Worm (Caenorhabditis elegans) whole organism, early embryonic: Measurements from ENCODE around the gene str-25.

ENCODE experiments used
- B0310.2 ChIP-seq: sonication (generic microtip); optimal IDR thresholded peaks from 2 replicates; lab custom pipeline; 2016; ENCODE audit warnings: mild to moderate bottlenecking, missing genetic modification characterization, missing compliant biosample characterization
- aly-1 ChIP-seq: sonication (generic microtip); optimal IDR thresholded peaks from 2 replicates; lab custom pipeline; 2016; ENCODE audit warnings: missing genetic modification characterization, missing compliant biosample characterization
- ama-1 ChIP-seq: fragments of 150-350 bp; optimal IDR thresholded peaks from 2 replicates; lab custom pipeline; 2014
- ceh-36 ChIP-seq: sonication (generic microtip); optimal IDR thresholded peaks from 2 replicates; lab custom pipeline; 2016; ENCODE audit warnings: missing genetic modification characterization, inconsistent platforms, missing compliant biosample characterization
- ets-7 ChIP-seq: sonication (generic microtip); optimal IDR thresholded peaks from 2 replicates; lab custom pipeline; 2016; ENCODE audit warnings: missing genotype, missing genetic modification characterization, missing compliant biosample characterization
- flt-1 ChIP-seq: fragments of 200-800 bp; sonication (Bioruptor generic); IDR thresholded peaks from 2 replicates; pipeline ENCODE4 v1.3.6; 2022; ENCODE audit warnings: missing genetic modification characterization, missing compliant biosample characterization
- hmg-4 ChIP-seq: fragments of 200-800 bp; sonication (Bioruptor generic); optimal IDR thresholded peaks from 2 replicates; lab custom pipeline; 2018; ENCODE audit warnings: mild to moderate bottlenecking, missing genetic modification characterization, missing compliant biosample characterization
- hnd-1 ChIP-seq: sonication (generic microtip); optimal IDR thresholded peaks from 2 replicates; lab custom pipeline; 2016; ENCODE audit warnings: missing genetic modification characterization, missing compliant biosample characterization
- pes-1 ChIP-seq: fragments of 200-800 bp; sonication (Bioruptor generic); IDR thresholded peaks from 2 replicates; pipeline ENCODE4 v1.3.6; 2022; ENCODE audit warnings: missing genetic modification reagents, missing genetic modification characterization, missing compliant biosample characterization
- scrt-1 ChIP-seq: fragments of 200-800 bp; sonication (Bioruptor generic); IDR thresholded peaks from 2 replicates; pipeline ENCODE4 v1.3.6; 2022; ENCODE audit warnings: missing genetic modification characterization, missing compliant biosample characterization
- tra-4 ChIP-seq: sonication (generic microtip); optimal IDR thresholded peaks from 2 replicates; lab custom pipeline; 2017; ENCODE audit warnings: missing genetic modification characterization, missing compliant biosample characterization

ce11 chrV:16080678-16081077, 34.8 kb upstream of the str-25 start:
- TF ChIP-seq hnd-1 (tag; lab: Kevin White, UChicago) (no peak), tra-4 (tag; lab: Kevin White, UChicago) (no peak), hmg-4 (GFP tag; lab: Kevin White, UChicago) (no peak), ama-1 (lab: Kevin White, UChicago) (no peak), pes-1 (no peak), ceh-36 (tag; lab: Kevin White, UChicago) (no peak), scrt-1 (GFP tag; lab: Robert Waterston, UW) (no peak), ets-7 (no peak), flt-1 (no peak), B0310.2 (tag; lab: Kevin White, UChicago) (no peak), aly-1 (tag; lab: Kevin White, UChicago) (no peak)
